Worm (Caenorhabditis elegans): ENCODE results near the gene C16C8.20.

The C16C8.20 gene

ce11 chrII:3470549-3470948 is 23.8 kb downstream of the C16C8.20 start, which contains the start of gene Y49F6B.20:
Gene Y49F6B.20 (minus strand): TSS chrII:3470649.
- TF ChIP-seq elt-1 (tag; optimal IDR thresholded peaks at IDR 0.05; ENCODE audit: borderline replicate concordance, insufficient read depth) (no peak), ceh-39 (tag; optimal IDR thresholded peaks at IDR 0.05) (no peak), ceh-83 (GFP tag; optimal IDR thresholded peaks at IDR 0.05) (no peak), drap-1 (GFP tag; optimal IDR thresholded peaks at IDR 0.05) (no peak), elt-3 (tag; optimal IDR thresholded peaks at IDR 0.05) (no peak), nhr-76 (tag; optimal IDR thresholded peaks at IDR 0.05) (no peak), sem-2 (GFP tag; optimal IDR thresholded peaks at IDR 0.05) (no peak), sptf-1 (tag; optimal IDR thresholded peaks at IDR 0.05) (no peak), lin-32 (GFP tag; optimal IDR thresholded peaks at IDR 0.05) (no peak), nhr-2 (tag; optimal IDR thresholded peaks at IDR 0.05) (no peak), nhr-237 (tag; optimal IDR thresholded peaks at IDR 0.05) (no peak), blmp-1 (tag; optimal IDR thresholded peaks at IDR 0.05) (no peak), mab-5 (tag; optimal IDR thresholded peaks at IDR 0.05) (no peak), flh-1 (GFP tag; optimal IDR thresholded peaks at IDR 0.05) (no peak), lin-13 (tag; optimal IDR thresholded peaks at IDR 0.05) (no peak), ceh-43 (GFP tag; optimal IDR thresholded peaks at IDR 0.05) (no peak), unc-62 (GFP tag; optimal IDR thresholded peaks at IDR 0.05) (no peak), ztf-11 (tag; optimal IDR thresholded peaks at IDR 0.05) (no peak)

- no peak for TF ChIP-seq ceh-83 (GFP tag; optimal IDR thresholded peaks at IDR 0.05)
- no peak for TF ChIP-seq unc-120 (tag; optimal IDR thresholded peaks at IDR 0.05; ENCODE audit: poor library complexity, severe bottlenecking)
- TF ChIP-seq nhr-2 (tag; optimal IDR thresholded peaks at IDR 0.05) = no peak
- no peak for TF ChIP-seq nhr-12 (tag; optimal IDR thresholded peaks at IDR 0.05)
- no peak for TF ChIP-seq nhr-237 (tag; optimal IDR thresholded peaks at IDR 0.05)
- TF ChIP-seq blmp-1 (tag; optimal IDR thresholded peaks at IDR 0.05) = no peak
- TF ChIP-seq mab-5 (tag; optimal IDR thresholded peaks at IDR 0.05) = no peak
Observed at ce11 chrII:3471603-3472002, 24.9 kb downstream of the C16C8.20 start, which contains the start of gene Y49F6B.13. Gene Y49F6B.13 (minus strand): TSS chrII:3471703.

ce11 chrII:3472316-3472715 is 25.6 kb downstream of the C16C8.20 start, which contains the start of gene Y49F6B.12:
Gene Y49F6B.12 (minus strand): TSS chrII:3472416.
- TF ChIP-seq unc-62 (GFP tag; optimal IDR thresholded peaks at IDR 0.05) = no peak
- TF ChIP-seq flh-1 (GFP tag; optimal IDR thresholded peaks at IDR 0.05) = no peak
- no peak for TF ChIP-seq mep-1 (tag; optimal IDR thresholded peaks at IDR 0.05)
- no peak for TF ChIP-seq nhr-2 (tag; optimal IDR thresholded peaks at IDR 0.05)
- TF ChIP-seq ces-1 (GFP tag; optimal IDR thresholded peaks at IDR 0.05) = no peak
- no peak for TF ChIP-seq ceh-43 (GFP tag; optimal IDR thresholded peaks at IDR 0.05)
- no peak for TF ChIP-seq lin-13 (tag; optimal IDR thresholded peaks at IDR 0.05)
- TF ChIP-seq lsy-2 (tag; optimal IDR thresholded peaks at IDR 0.05) = no peak
- TF ChIP-seq hlh-1 (tag; optimal IDR thresholded peaks at IDR 0.05) = no peak
- no peak for TF ChIP-seq zip-8 (tag; optimal IDR thresholded peaks at IDR 0.05)
- TF ChIP-seq M03D4.4 (tag; optimal IDR thresholded peaks at IDR 0.05) = no peak

ce11 chrII:3472817-3473216 is 26.1 kb downstream of the C16C8.20 start, which contains the start of gene Y49F6B.6:
Gene Y49F6B.6 (plus strand): TSS chrII:3473117.
- TF ChIP-seq ham-2 (GFP tag; optimal IDR thresholded peaks at IDR 0.05) = no peak
- no peak for TF ChIP-seq sem-2 (GFP tag; optimal IDR thresholded peaks at IDR 0.05)
- no peak for TF ChIP-seq ces-1 (GFP tag; optimal IDR thresholded peaks at IDR 0.05)
- no peak for TF ChIP-seq nhr-2 (tag; optimal IDR thresholded peaks at IDR 0.05)
- TF ChIP-seq unc-120 (tag; optimal IDR thresholded peaks at IDR 0.05; ENCODE audit: poor library complexity, severe bottlenecking) = no peak
- TF ChIP-seq elt-1 (tag; optimal IDR thresholded peaks at IDR 0.05; ENCODE audit: borderline replicate concordance, insufficient read depth) = no peak
- no peak for TF ChIP-seq unc-62 (GFP tag; optimal IDR thresholded peaks at IDR 0.05)
- TF ChIP-seq hlh-1 (tag; optimal IDR thresholded peaks at IDR 0.05) = no peak
- TF ChIP-seq flh-1 (GFP tag; optimal IDR thresholded peaks at IDR 0.05) = no peak
- TF ChIP-seq ztf-11 (tag; optimal IDR thresholded peaks at IDR 0.05) = no peak
- TF ChIP-seq bed-3 (GFP tag; optimal IDR thresholded peaks at IDR 0.05) = no peak
- no peak for TF ChIP-seq M03D4.4 (tag; optimal IDR thresholded peaks at IDR 0.05)
- no peak for TF ChIP-seq blmp-1 (tag; optimal IDR thresholded peaks at IDR 0.05)
- no peak for TF ChIP-seq pha-4 (tag; optimal IDR thresholded peaks at IDR 0.05)
- TF ChIP-seq zip-8 (tag; optimal IDR thresholded peaks at IDR 0.05) = no peak
- no peak for TF ChIP-seq ceh-43 (GFP tag; optimal IDR thresholded peaks at IDR 0.05)
- no peak for TF ChIP-seq ceh-39 (tag; optimal IDR thresholded peaks at IDR 0.05)
- TF ChIP-seq mab-5 (tag; optimal IDR thresholded peaks at IDR 0.05) = no peak
- no peak for TF ChIP-seq lin-13 (tag; optimal IDR thresholded peaks at IDR 0.05)

ce11 chrII:3473744-3474143 is 27.0 kb downstream of the C16C8.20 start, which contains the start of gene sdz-32:
Gene sdz-32 (plus strand): TSS chrII:3474044.
- no peak for TF ChIP-seq snpc-4 (tag; optimal IDR thresholded peaks at IDR 0.05)
- TF ChIP-seq sem-2 (GFP tag; optimal IDR thresholded peaks at IDR 0.05) = no peak
- no peak for TF ChIP-seq ceh-39 (tag; optimal IDR thresholded peaks at IDR 0.05)
- TF ChIP-seq flh-1 (GFP tag; optimal IDR thresholded peaks at IDR 0.05) = no peak
- no peak for TF ChIP-seq sptf-1 (tag; optimal IDR thresholded peaks at IDR 0.05)
- no peak for TF ChIP-seq blmp-1 (tag; optimal IDR thresholded peaks at IDR 0.05)
- no peak for TF ChIP-seq nhr-12 (tag; optimal IDR thresholded peaks at IDR 0.05)
- no peak for TF ChIP-seq lin-13 (tag; optimal IDR thresholded peaks at IDR 0.05)
- TF ChIP-seq cnd-1 (tag; optimal IDR thresholded peaks at IDR 0.05) = no peak
- no peak for TF ChIP-seq unc-62 (GFP tag; optimal IDR thresholded peaks at IDR 0.05)
- TF ChIP-seq mep-1 (tag; optimal IDR thresholded peaks at IDR 0.05) = no peak
- TF ChIP-seq elt-1 (tag; optimal IDR thresholded peaks at IDR 0.05; ENCODE audit: borderline replicate concordance, insufficient read depth) = no peak
- no peak for TF ChIP-seq lsy-2 (tag; optimal IDR thresholded peaks at IDR 0.05)
- TF ChIP-seq lin-32 (GFP tag; optimal IDR thresholded peaks at IDR 0.05) = no peak

Data from whole organism, mixed stage, embryonic.